Worm (Caenorhabditis elegans) whole organism, early embryonic: ENCODE measurements around the gene T11F9.7.
"Not testable (repeated sequence)": the region's sequence is repeated elsewhere in the genome, so short reads cannot be mapped to it uniquely, and the experiment has no call there.

Source experiments
- B0310.2 ChIP-seq: sonication (generic microtip); optimal IDR thresholded peaks from 2 replicates; lab custom pipeline; 2016; ENCODE audit warnings: mild to moderate bottlenecking, missing genetic modification characterization, missing compliant biosample characterization
- aly-1 ChIP-seq: sonication (generic microtip); optimal IDR thresholded peaks from 2 replicates; lab custom pipeline; 2016; ENCODE audit warnings: missing genetic modification characterization, missing compliant biosample characterization
- ama-1 ChIP-seq: fragments of 150-350 bp; optimal IDR thresholded peaks from 2 replicates; lab custom pipeline; 2014
- ets-7 ChIP-seq: sonication (generic microtip); optimal IDR thresholded peaks from 2 replicates; lab custom pipeline; 2016; ENCODE audit warnings: missing genotype, missing genetic modification characterization, missing compliant biosample characterization
- flt-1 ChIP-seq: fragments of 200-800 bp; sonication (Bioruptor generic); IDR thresholded peaks from 2 replicates; pipeline ENCODE4 v1.3.6; 2022; ENCODE audit warnings: missing genetic modification characterization, missing compliant biosample characterization
- hmbx-1 ChIP-seq: sonication (generic microtip); optimal IDR thresholded peaks from 2 replicates; lab custom pipeline; 2016; ENCODE audit warnings: mild to moderate bottlenecking, missing genetic modification characterization, missing compliant biosample characterization
- hmg-4 ChIP-seq: fragments of 200-800 bp; sonication (Bioruptor generic); optimal IDR thresholded peaks from 2 replicates; lab custom pipeline; 2018; ENCODE audit warnings: mild to moderate bottlenecking, missing genetic modification characterization, missing compliant biosample characterization
- hnd-1 ChIP-seq: sonication (generic microtip); optimal IDR thresholded peaks from 2 replicates; lab custom pipeline; 2016; ENCODE audit warnings: missing genetic modification characterization, missing compliant biosample characterization
- pes-1 ChIP-seq: fragments of 200-800 bp; sonication (Bioruptor generic); IDR thresholded peaks from 2 replicates; pipeline ENCODE4 v1.3.6; 2022; ENCODE audit warnings: missing genetic modification reagents, missing genetic modification characterization, missing compliant biosample characterization
- scrt-1 ChIP-seq: fragments of 200-800 bp; sonication (Bioruptor generic); IDR thresholded peaks from 2 replicates; pipeline ENCODE4 v1.3.6; 2022; ENCODE audit warnings: missing genetic modification characterization, missing compliant biosample characterization
- sea-1 ChIP-seq: fragments of 200-800 bp; sonication (Bioruptor generic); conservative IDR thresholded peaks from 2 replicates; pipeline ENCODE4 v1.3.6; 2022; ENCODE audit warnings: missing genetic modification characterization, missing compliant biosample characterization
- tbx-11 ChIP-seq: fragments of 200-800 bp; sonication (Bioruptor generic); IDR thresholded peaks from 2 replicates; pipeline ENCODE4 v1.3.6; 2022; ENCODE audit warnings: missing genetic modification characterization, missing compliant biosample characterization
- tbx-37 ChIP-seq: fragments of 200-800 bp; sonication (Bioruptor generic); conservative IDR thresholded peaks from 2 replicates; pipeline ENCODE4 v1.3.6; 2022; ENCODE audit warnings: missing genetic modification reagents, missing genetic modification characterization, missing compliant biosample characterization
- tra-4 ChIP-seq: sonication (generic microtip); optimal IDR thresholded peaks from 2 replicates; lab custom pipeline; 2017; ENCODE audit warnings: missing genetic modification characterization, missing compliant biosample characterization

ce11 chrV:11504853-11505397, 29.2 kb downstream of the T11F9.7 start, which contains the start of the genes C55A6.1 and C55A6.10:
- TF ChIP-seq pes-1; hnd-1; aly-1 (tag; lab: Kevin White, UChicago); tra-4 (tag; lab: Kevin White, UChicago); hmg-4 (GFP tag; lab: Kevin White, UChicago); ama-1 (lab: Kevin White, UChicago); tbx-37 (GFP tag; lab: Robert Waterston, UW); B0310.2 (tag; lab: Kevin White, UChicago); hmbx-1; flt-1 (GFP tag; lab: Robert Waterston, UW): not testable (repeated sequence)
- TF ChIP-seq sea-1 (GFP tag; lab: Robert Waterston, UW) (peak; percentile 57; the same call in 1 of the 2 replicates), tbx-11 (GFP tag; lab: Robert Waterston, UW) (peak; percentile 62; the same call in 1 of the 2 replicates), scrt-1 (0 out of 2 replicates have a peak, but pooled peaks have one; percentile 53), ets-7 (tag; lab: Kevin White, UChicago) (peak; percentile 15)
